Worm (Caenorhabditis elegans): ENCODE data around the gene R02D5.24.
"Not testable (repeated sequence)": the region's sequence is repeated elsewhere in the genome, so short reads cannot be mapped to it uniquely, and the experiment has no call there.

Gene R02D5.24

ce11 chrV:14501136-14501535, at the start of gene R02D5.24:
TSS of gene R02D5.24 (plus strand) at chrV:14501340.
- TF ChIP-seq ztf-29 (GFP tag; IDR thresholded peaks at IDR 0.05) (no peak), ref-1 (GFP tag; conservative IDR thresholded peaks at IDR 0.05) (no peak), cog-1 (tag; optimal IDR thresholded peaks at IDR 0.05) (no peak), T22C8.4 (GFP tag; IDR thresholded peaks at IDR 0.05) (no peak), med-1 (GFP tag; optimal IDR thresholded peaks at IDR 0.05; ENCODE audit: insufficient read depth) (no peak), flt-1 (GFP tag; IDR thresholded peaks at IDR 0.05) (0 out of 2 replicates have a peak, but pooled peaks have one; percentile 15)

DNA sequence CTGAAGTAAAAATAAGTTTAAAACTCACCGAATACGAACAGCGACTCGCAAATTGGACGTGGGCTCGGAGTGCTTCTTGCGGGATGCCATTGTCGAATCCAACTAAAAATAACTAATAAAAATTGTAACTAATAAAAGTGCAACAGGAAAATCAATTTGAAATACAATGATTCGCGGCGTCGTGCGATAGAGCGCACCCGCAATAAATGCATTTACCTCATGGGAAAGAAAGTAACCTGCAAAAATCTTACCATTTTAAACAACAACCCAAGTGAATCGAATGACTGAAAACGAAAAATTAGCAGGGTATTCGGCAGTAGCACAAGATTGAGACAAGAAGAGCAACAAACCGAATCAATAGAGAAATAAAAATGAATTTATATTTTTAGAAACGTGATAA, 44.5 kb upstream of the R02D5.24 start, which contains the start of gene bmk-1:
bmk-1 (minus strand) TSS at position 359 of the 400 bp plus-strand sequence.
- TF ChIP-seq ztf-29 (GFP tag; IDR thresholded peaks at IDR 0.05) (no peak), tab-1 (GFP tag; IDR thresholded peaks at IDR 0.05) (no peak), klf-2 (GFP tag; conservative IDR thresholded peaks at IDR 0.05) (no peak), cog-1 (tag; optimal IDR thresholded peaks at IDR 0.05) (no peak), med-1 (GFP tag; optimal IDR thresholded peaks at IDR 0.05; ENCODE audit: insufficient read depth) (no peak)

DNA sequence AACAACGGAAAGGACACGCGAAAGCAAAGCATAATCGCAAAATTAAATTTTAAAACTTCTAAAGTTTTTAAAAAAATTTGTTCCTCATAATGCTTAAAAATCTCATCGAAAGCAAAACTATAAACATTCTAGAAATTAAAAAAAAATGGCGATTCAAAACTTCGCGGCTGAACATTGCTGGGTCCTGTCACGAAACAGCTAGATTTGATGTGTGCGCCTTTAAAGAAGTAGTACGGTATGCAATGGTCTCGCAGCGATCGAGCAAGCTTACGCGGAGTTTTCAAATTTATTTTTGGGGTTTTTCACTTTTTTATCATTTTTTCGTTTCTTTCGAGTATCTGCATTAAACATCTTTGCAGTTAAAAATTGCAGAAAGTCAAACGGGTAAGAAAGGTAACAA, 44.1 kb upstream of the R02D5.24 start, which contains the start of gene coh-3:
coh-3 (plus strand) TSS at position 353 of the 400 bp plus-strand sequence.
- TF ChIP-seq ztf-23 (GFP tag; IDR thresholded peaks at IDR 0.05): no peak
- no peak for TF ChIP-seq ztf-29 (GFP tag; IDR thresholded peaks at IDR 0.05)
- TF ChIP-seq ref-1 (GFP tag; conservative IDR thresholded peaks at IDR 0.05): no peak
- TF ChIP-seq med-1 (GFP tag; optimal IDR thresholded peaks at IDR 0.05; ENCODE audit: insufficient read depth): no peak
- TF ChIP-seq tab-1 (GFP tag; IDR thresholded peaks at IDR 0.05): no peak
- TF ChIP-seq cog-1 (tag; optimal IDR thresholded peaks at IDR 0.05): no peak
- no peak for TF ChIP-seq flt-1 (GFP tag; IDR thresholded peaks at IDR 0.05)
- no peak for TF ChIP-seq T22C8.4 (GFP tag; IDR thresholded peaks at IDR 0.05)
- TF ChIP-seq klf-2 (GFP tag; conservative IDR thresholded peaks at IDR 0.05): no peak

DNA sequence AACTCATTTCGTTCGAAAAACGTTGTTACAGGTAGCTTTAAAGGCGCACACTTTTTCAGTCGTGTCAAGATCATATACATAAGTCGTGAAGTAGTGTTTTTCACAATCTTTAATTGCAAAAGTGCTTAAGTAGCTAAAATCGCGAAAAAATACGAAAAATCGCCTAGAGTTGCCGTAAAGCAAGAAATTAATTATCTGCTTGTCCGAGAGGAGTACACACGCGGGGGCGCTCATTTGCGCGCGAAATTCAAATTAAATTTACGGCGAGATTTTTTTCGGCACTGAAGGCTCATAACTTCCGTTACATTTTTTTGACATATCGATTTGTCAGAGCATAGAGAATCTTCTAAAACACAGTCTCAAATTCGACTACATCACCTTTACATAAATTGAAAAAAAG, 41.0 kb upstream of the R02D5.24 start:
- no peak for TF ChIP-seq cog-1 (tag; optimal IDR thresholded peaks at IDR 0.05)
- TF ChIP-seq ztf-29 (GFP tag; IDR thresholded peaks at IDR 0.05): no peak
- no peak for TF ChIP-seq med-1 (GFP tag; optimal IDR thresholded peaks at IDR 0.05; ENCODE audit: insufficient read depth)
- TF ChIP-seq ztf-23 (GFP tag; IDR thresholded peaks at IDR 0.05): no peak
- TF ChIP-seq T22C8.4 (GFP tag; IDR thresholded peaks at IDR 0.05): no peak
- no peak for TF ChIP-seq ref-1 (GFP tag; conservative IDR thresholded peaks at IDR 0.05)
- no peak for TF ChIP-seq klf-2 (GFP tag; conservative IDR thresholded peaks at IDR 0.05)
- no peak for TF ChIP-seq flt-1 (GFP tag; IDR thresholded peaks at IDR 0.05)
- no peak for TF ChIP-seq tab-1 (GFP tag; IDR thresholded peaks at IDR 0.05)

DNA sequence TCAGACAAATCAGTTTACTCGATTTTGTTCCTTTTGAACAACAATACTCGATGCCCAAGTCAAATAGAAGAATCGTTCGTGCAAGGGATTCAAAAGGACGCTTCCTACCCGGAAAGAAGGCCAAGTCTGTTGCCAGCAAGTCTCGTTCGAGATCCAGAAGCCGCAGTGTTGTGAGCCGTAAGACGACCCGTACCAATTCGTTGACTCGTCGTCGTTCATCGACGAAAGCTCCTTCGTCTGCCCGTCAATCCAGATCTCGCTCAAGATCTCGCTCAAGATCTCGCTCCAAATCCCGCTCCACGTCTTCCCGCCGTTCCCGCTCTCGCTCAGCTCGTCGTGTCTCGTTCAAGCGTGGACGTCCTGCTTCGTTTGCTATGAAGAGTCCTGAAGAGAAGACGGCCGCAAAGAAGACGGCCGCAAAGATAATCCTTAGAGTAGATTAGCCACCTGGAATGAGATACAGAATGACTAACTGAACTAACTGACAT, 40.5 kb upstream of the R02D5.24 start, which contains the start of gene F08H9.2:
F08H9.2 (plus strand) TSS at position 51 of the 488 bp plus-strand sequence.
- TF ChIP-seq med-1 (GFP tag; optimal IDR thresholded peaks at IDR 0.05; ENCODE audit: insufficient read depth) (no peak), ztf-23 (GFP tag; IDR thresholded peaks at IDR 0.05) (no peak), klf-2 (GFP tag; conservative IDR thresholded peaks at IDR 0.05) (no peak), ztf-29 (GFP tag; IDR thresholded peaks at IDR 0.05) (no peak), T22C8.4 (GFP tag; IDR thresholded peaks at IDR 0.05) (no peak), ref-1 (GFP tag; conservative IDR thresholded peaks at IDR 0.05) (no peak), flt-1 (GFP tag; IDR thresholded peaks at IDR 0.05) (no peak), cog-1 (tag; optimal IDR thresholded peaks at IDR 0.05) (no peak), tab-1 (GFP tag; IDR thresholded peaks at IDR 0.05) (no peak)

- no peak for TF ChIP-seq ztf-29 (GFP tag; IDR thresholded peaks at IDR 0.05)
- no peak for TF ChIP-seq klf-2 (GFP tag; conservative IDR thresholded peaks at IDR 0.05)
- TF ChIP-seq ref-1 (GFP tag; conservative IDR thresholded peaks at IDR 0.05): no peak
- TF ChIP-seq flt-1 (GFP tag; IDR thresholded peaks at IDR 0.05): no peak
- no peak for TF ChIP-seq tab-1 (GFP tag; IDR thresholded peaks at IDR 0.05)
- no peak for TF ChIP-seq T22C8.4 (GFP tag; IDR thresholded peaks at IDR 0.05)
- no peak for TF ChIP-seq ztf-23 (GFP tag; IDR thresholded peaks at IDR 0.05)
- no peak for TF ChIP-seq med-1 (GFP tag; optimal IDR thresholded peaks at IDR 0.05; ENCODE audit: insufficient read depth)
- no peak for TF ChIP-seq cog-1 (tag; optimal IDR thresholded peaks at IDR 0.05)
Observed at ce11 chrV:14462653-14463052, 38.5 kb upstream of the R02D5.24 start.

DNA sequence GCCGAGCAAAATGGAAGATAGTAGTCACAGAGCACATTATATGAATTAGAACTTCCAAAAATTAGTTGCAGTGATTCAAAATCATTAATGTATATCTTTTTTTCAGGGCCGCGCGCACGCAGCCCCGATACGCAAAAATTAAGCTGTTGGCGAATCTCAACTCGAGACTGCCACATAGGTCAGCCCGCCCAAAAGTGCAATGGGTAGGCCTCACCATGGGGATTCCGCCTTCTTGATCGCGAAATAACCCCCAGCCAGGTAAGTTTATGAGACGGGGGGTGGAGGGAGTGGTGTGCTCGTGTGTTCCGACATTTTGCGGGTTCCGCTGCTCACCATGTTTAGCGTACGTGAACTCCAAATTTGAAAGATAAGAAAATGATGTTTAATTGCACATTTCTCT, 38.1 kb upstream of the R02D5.24 start, which contains the start of gene F08H9.3:
F08H9.3 (minus strand) TSS at position 252 of the 400 bp plus-strand sequence.
- not testable (repeated sequence) for TF ChIP-seq ztf-23 (GFP tag; IDR thresholded peaks at IDR 0.05); flt-1 (GFP tag; IDR thresholded peaks at IDR 0.05); ref-1 (GFP tag; conservative IDR thresholded peaks at IDR 0.05)

DNA sequence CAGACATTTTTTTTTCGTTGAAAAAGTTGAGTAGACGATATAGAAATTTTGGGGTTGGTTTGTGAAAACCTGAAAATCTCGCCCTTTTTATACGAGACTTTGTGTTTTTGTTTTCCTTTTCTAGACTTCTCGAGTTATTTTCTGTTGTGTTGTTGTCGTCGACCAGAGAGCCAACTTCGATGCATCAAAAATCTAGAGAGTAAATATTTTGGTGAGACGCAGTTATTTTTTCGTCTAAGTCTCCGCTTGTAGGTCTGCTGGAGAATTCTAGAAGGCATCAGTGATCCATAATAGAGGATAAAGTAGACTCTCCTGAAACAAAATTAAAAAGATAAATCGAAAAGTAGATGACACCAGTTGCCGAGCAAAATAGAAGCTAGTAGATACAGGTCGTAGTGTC, 36.8 kb upstream of the R02D5.24 start, which contains the start of gene F08H9.4:
F08H9.4 (minus strand) TSS at position 61 of the 400 bp plus-strand sequence.
- TF ChIP-seq cog-1 (tag; optimal IDR thresholded peaks at IDR 0.05): no peak
- no peak for TF ChIP-seq flt-1 (GFP tag; IDR thresholded peaks at IDR 0.05)

- TF ChIP-seq flt-1 (GFP tag; IDR thresholded peaks at IDR 0.05): 0 out of 2 replicates have a peak, but pooled peaks have one; percentile 11
- TF ChIP-seq ztf-29 (GFP tag; IDR thresholded peaks at IDR 0.05): no peak
- 0 out of 2 replicates have a peak, but pooled peaks have one; percentile 41 for TF ChIP-seq ref-1 (GFP tag; conservative IDR thresholded peaks at IDR 0.05)
Observed at ce11 chrV:14468196-14468874, 32.8 kb upstream of the R02D5.24 start, which contains the start of gene srz-97. TSS of gene srz-97 (minus strand) at chrV:14468246.

- TF ChIP-seq cog-1 (tag; optimal IDR thresholded peaks at IDR 0.05) (no peak), ztf-29 (GFP tag; IDR thresholded peaks at IDR 0.05) (no peak), klf-2 (GFP tag; conservative IDR thresholded peaks at IDR 0.05) (no peak), tab-1 (GFP tag; IDR thresholded peaks at IDR 0.05) (no peak), flt-1 (GFP tag; IDR thresholded peaks at IDR 0.05) (no peak)
Observed at ce11 chrV:14468931-14469330, 32.2 kb upstream of the R02D5.24 start, which contains the start of gene clec-57. TSS of gene clec-57 (plus strand) at chrV:14469231.

All from whole organism, midembryonic.